Fruit fly (Drosophila melanogaster) whole organism, embryonic: ENCODE measurements around the gene CG17124.

Experiments used
- Ada2b ChIP-seq: fragments of 200-800 bp; sonication (Bioruptor generic); IDR thresholded peaks from 2 replicates; pipeline ENCODE4 v1.3.6; 2022; ENCODE audit warnings: missing biosample characterization, missing genetic modification characterization
- Antp ChIP-seq: fragments of 200-800 bp; sonication (Bioruptor generic); optimal IDR thresholded peaks from 3 replicates; lab custom pipeline; 2016; ENCODE audit warnings: missing biosample characterization, missing genetic modification characterization
- Atf-2 ChIP-seq: fragments of 200-800 bp; sonication (Bioruptor generic); optimal IDR thresholded peaks from 2 replicates; lab custom pipeline; 2016; ENCODE audit warnings: missing biosample characterization, missing genetic modification characterization
- CG13287 ChIP-seq: fragments of 200-800 bp; sonication (Bioruptor generic); IDR thresholded peaks from 2 replicates; pipeline ENCODE4 v1.3.6; 2022; ENCODE audit warnings: missing biosample characterization, missing genetic modification characterization; ENCODE audit not compliant: partially characterized antibody
- CG13775 ChIP-seq: fragments of 200-800 bp; sonication (Bioruptor generic); optimal IDR thresholded peaks from 3 replicates; lab custom pipeline; 2017; ENCODE audit warnings: missing biosample characterization, mild to moderate bottlenecking, missing genetic modification characterization
- CG14965 ChIP-seq: fragments of 200-800 bp; sonication (Bioruptor generic); optimal IDR thresholded peaks from 2 replicates; lab custom pipeline; 2016; ENCODE audit warnings: missing biosample characterization, missing genetic modification characterization, borderline replicate concordance
- CG15601 ChIP-seq: fragments of 200-800 bp; sonication (Bioruptor generic); optimal IDR thresholded peaks from 3 replicates; lab custom pipeline; 2019; ENCODE audit warnings: missing biosample characterization, mild to moderate bottlenecking, missing genetic modification characterization, moderate library complexity
- CG17186 ChIP-seq: fragments of 200-800 bp; sonication (Bioruptor generic); optimal IDR thresholded peaks from 3 replicates; lab custom pipeline; 2017; ENCODE audit warnings: missing biosample characterization, missing genetic modification reagents, missing genetic modification characterization
- CG17359 ChIP-seq: fragments of 200-800 bp; sonication (Bioruptor generic); optimal IDR thresholded peaks from 3 replicates; lab custom pipeline; 2018; ENCODE audit warnings: missing biosample characterization, mild to moderate bottlenecking, missing genetic modification characterization, moderate library complexity
- CG17829 ChIP-seq: fragments of 200-800 bp; optimal IDR thresholded peaks from 2 replicates; lab custom pipeline; 2019; ENCODE audit warnings: missing biosample characterization, mild to moderate bottlenecking, missing genetic modification characterization, moderate library complexity
- CG18262 ChIP-seq: fragments of 200-800 bp; optimal IDR thresholded peaks from 3 replicates; lab custom pipeline; 2019; ENCODE audit warnings: missing biosample characterization, mild to moderate bottlenecking, missing genetic modification characterization, moderate library complexity
- CG1832 ChIP-seq: fragments of 200-800 bp; sonication (Bioruptor generic); optimal IDR thresholded peaks from 2 replicates; lab custom pipeline; 2017; ENCODE audit warnings: missing biosample characterization, mild to moderate bottlenecking, missing genetic modification characterization, inconsistent platforms
- CG31441 ChIP-seq: fragments of 200-800 bp; sonication (Bioruptor generic); IDR thresholded peaks from 2 replicates; pipeline ENCODE4 v1.3.6; 2022; ENCODE audit warnings: missing biosample characterization, missing genetic modification characterization
- CG3163 ChIP-seq: fragments of 200-800 bp; sonication (Bioruptor generic); optimal IDR thresholded peaks from 3 replicates; lab custom pipeline; 2016; ENCODE audit warnings: missing biosample characterization, missing genetic modification characterization
- CG5180 ChIP-seq: fragments of 200-800 bp; sonication (Bioruptor generic); optimal IDR thresholded peaks from 3 replicates; lab custom pipeline; 2017; ENCODE audit warnings: missing biosample characterization, missing genetic modification characterization, mild to moderate bottlenecking, moderate library complexity, missing genetic modification reagents
- CG6689 ChIP-seq: fragments of 200-800 bp; sonication (Bioruptor generic); IDR thresholded peaks from 2 replicates; pipeline ENCODE4 v1.3.6; 2022; ENCODE audit warnings: missing biosample characterization, missing genetic modification characterization
- CG8944 ChIP-seq: fragments of 200-800 bp; sonication (Bioruptor generic); optimal IDR thresholded peaks from 3 replicates; lab custom pipeline; 2016; ENCODE audit warnings: missing biosample characterization, missing genetic modification characterization
- CG9876 ChIP-seq: fragments of 200-800 bp; sonication (Bioruptor generic); optimal IDR thresholded peaks from 2 replicates; lab custom pipeline; 2016; ENCODE audit warnings: missing biosample characterization, missing genetic modification characterization
- CG9932 ChIP-seq: fragments of 200-800 bp; sonication (Bioruptor generic); IDR thresholded peaks from 2 replicates; pipeline ENCODE4 v1.3.6; 2022; ENCODE audit warnings: missing biosample characterization, missing genetic modification characterization
- Doc3 ChIP-seq: fragments of 200-800 bp; sonication (Bioruptor generic); IDR thresholded peaks from 3 replicates; pipeline ENCODE4 v1.3.6; 2022; ENCODE audit warnings: missing biosample characterization, missing genetic modification characterization; ENCODE audit not compliant: partially characterized antibody
- ERR ChIP-seq: fragments of 200-800 bp; sonication (Bioruptor generic); optimal IDR thresholded peaks from 2 replicates; lab custom pipeline; 2016; ENCODE audit warnings: missing biosample characterization, missing genetic modification characterization
- Fer1 ChIP-seq: fragments of 200-800 bp; sonication (Bioruptor generic); optimal IDR thresholded peaks from 2 replicates; lab custom pipeline; 2017; ENCODE audit warnings: missing biosample characterization, mild to moderate bottlenecking, missing genetic modification characterization
- Hand ChIP-seq: fragments of 200-800 bp; sonication (Bioruptor generic); optimal IDR thresholded peaks from 2 replicates; lab custom pipeline; 2017; ENCODE audit warnings: mild to moderate bottlenecking, missing biosample characterization, missing genetic modification reagents, missing genetic modification characterization
- Hey ChIP-seq: fragments of 200-800 bp; sonication (Bioruptor generic); optimal IDR thresholded peaks from 3 replicates; lab custom pipeline; 2018; ENCODE audit warnings: missing biosample characterization, mild to moderate bottlenecking, missing genetic modification characterization
- Hsf ChIP-seq: fragments of 200-800 bp; sonication (Bioruptor generic); optimal IDR thresholded peaks from 3 replicates; lab custom pipeline; 2016; ENCODE audit warnings: missing biosample characterization, missing genetic modification characterization
- Xbp1 ChIP-seq: fragments of 200-800 bp; sonication (Bioruptor generic); optimal IDR thresholded peaks from 3 replicates; lab custom pipeline; 2016; ENCODE audit warnings: missing biosample characterization, mild to moderate bottlenecking, missing genetic modification characterization
- bab2 ChIP-seq: fragments of 200-800 bp; sonication (Bioruptor generic); optimal IDR thresholded peaks from 2 replicates; lab custom pipeline; 2016; ENCODE audit warnings: missing biosample characterization, missing genetic modification characterization
- cg ChIP-seq: fragments of 200-800 bp; sonication (Bioruptor generic); optimal IDR thresholded peaks from 3 replicates; lab custom pipeline; 2019; ENCODE audit warnings: missing biosample characterization, mild to moderate bottlenecking, missing genetic modification characterization, moderate library complexity
- chn ChIP-seq: fragments of 200-800 bp; sonication (Bioruptor generic); optimal IDR thresholded peaks from 2 replicates; lab custom pipeline; 2016; ENCODE audit warnings: missing biosample characterization, missing genetic modification characterization
- crc ChIP-seq: fragments of 200-800 bp; sonication (Bioruptor generic); optimal IDR thresholded peaks from 2 replicates; lab custom pipeline; 2016; ENCODE audit warnings: missing biosample characterization, missing genetic modification characterization
- dati ChIP-seq: fragments of 200-800 bp; sonication (Bioruptor generic); IDR thresholded peaks from 2 replicates; pipeline ENCODE4 v1.3.6; 2022; ENCODE audit warnings: missing biosample characterization, missing genetic modification characterization
- dysf ChIP-seq: fragments of 200-800 bp; sonication (Bioruptor generic); IDR thresholded peaks from 3 replicates; pipeline ENCODE4 v1.3.6; 2022; ENCODE audit warnings: missing biosample characterization, missing genetic modification characterization
- ewg ChIP-seq: fragments of 200-800 bp; sonication (Bioruptor generic); optimal IDR thresholded peaks from 3 replicates; lab custom pipeline; 2017; ENCODE audit warnings: mild to moderate bottlenecking, missing biosample characterization, missing genetic modification reagents, missing genetic modification characterization
- fd3F ChIP-seq: fragments of 200-800 bp; sonication (Bioruptor generic); optimal IDR thresholded peaks from 2 replicates; lab custom pipeline; 2018; ENCODE audit warnings: missing biosample characterization, mild to moderate bottlenecking, missing genetic modification characterization, moderate library complexity
- grn ChIP-seq: fragments of 200-800 bp; sonication (Bioruptor generic); optimal IDR thresholded peaks from 3 replicates; lab custom pipeline; 2017; ENCODE audit warnings: missing biosample characterization, missing genetic modification characterization
- gsb ChIP-seq: fragments of 200-800 bp; sonication (Bioruptor generic); IDR thresholded peaks from 2 replicates; pipeline ENCODE4 v1.3.6; 2022; ENCODE audit warnings: missing biosample characterization, missing genetic modification characterization
- gsb-n ChIP-seq: fragments of 200-800 bp; sonication (Bioruptor generic); optimal IDR thresholded peaks from 3 replicates; lab custom pipeline; 2018; ENCODE audit warnings: missing biosample characterization, mild to moderate bottlenecking, missing genetic modification characterization
- hth ChIP-seq: fragments of >200 bp; optimal IDR thresholded peaks from 2 replicates; lab custom pipeline; 2017; ENCODE audit warnings: inconsistent platforms
- mirr ChIP-seq: fragments of 200-800 bp; sonication (Bioruptor generic); optimal IDR thresholded peaks from 3 replicates; lab custom pipeline; 2018; ENCODE audit warnings: missing biosample characterization, mild to moderate bottlenecking, missing genetic modification characterization
- nau ChIP-seq: fragments of 200-800 bp; sonication (Bioruptor generic); optimal IDR thresholded peaks from 3 replicates; lab custom pipeline; 2017; ENCODE audit warnings: missing biosample characterization, mild to moderate bottlenecking, missing genetic modification characterization, missing genetic modification reagents
- nerfin-2 ChIP-seq: fragments of 200-800 bp; sonication (Bioruptor generic); IDR thresholded peaks from 2 replicates; pipeline ENCODE4 v1.3.6; 2022; ENCODE audit warnings: missing biosample characterization, missing genetic modification characterization; ENCODE audit not compliant: partially characterized antibody
- pum ChIP-seq: fragments of 200-800 bp; sonication (Bioruptor generic); optimal IDR thresholded peaks from 2 replicates; lab custom pipeline; 2016; ENCODE audit warnings: missing biosample characterization, missing genetic modification characterization
- sc ChIP-seq, 3 experiments: fragments of >200 bp in 2 of 3; fragments of 200-800 bp in 1 of 3; sonication (Bioruptor generic) in 1 of 3; optimal IDR thresholded peaks; 2 replicates in 2 of 3; 3 replicates in 1 of 3; lab custom pipeline; 2017; ENCODE audit warnings: mild to moderate bottlenecking in 1 of 3, missing biosample characterization in 1 of 3, missing genetic modification characterization in 1 of 3, missing genetic modification reagents in 1 of 3
- sens-2 ChIP-seq: fragments of 200-800 bp; sonication (Bioruptor generic); IDR thresholded peaks from 2 replicates; pipeline ENCODE4 v1.3.6; 2022; ENCODE audit warnings: missing biosample characterization, missing genetic modification characterization
- slbo ChIP-seq: fragments of 200-800 bp; sonication (Bioruptor generic); IDR thresholded peaks from 2 replicates; pipeline ENCODE4 v1.3.6; 2022; ENCODE audit warnings: missing biosample characterization, missing genetic modification characterization
- sna ChIP-seq: fragments of 200-800 bp; sonication (Bioruptor generic); IDR thresholded peaks from 2 replicates; pipeline ENCODE4 v1.3.6; 2022; ENCODE audit warnings: missing biosample characterization, missing genetic modification characterization; ENCODE audit not compliant: partially characterized antibody
- stc ChIP-seq: fragments of 200-800 bp; sonication (Bioruptor generic); IDR thresholded peaks from 2 replicates; pipeline ENCODE4 v1.3.6; 2022; ENCODE audit warnings: missing biosample characterization, missing genetic modification characterization
- vfl ChIP-seq: fragments of 200-800 bp; sonication (Bioruptor generic); optimal IDR thresholded peaks from 2 replicates; lab custom pipeline; 2016; ENCODE audit warnings: missing biosample characterization, missing genetic modification characterization
- wor ChIP-seq: fragments of 200-800 bp; sonication (Bioruptor generic); IDR thresholded peaks from 2 replicates; pipeline ENCODE4 v1.3.6; 2022; ENCODE audit warnings: missing biosample characterization, missing genetic modification characterization

The CG17124 gene

dm6 chr2L:10736993-10737756 is 18.9 kb downstream of the CG17124 start, which contains the start of the genes Vha16-5 and CG12299 (continued):
- TF ChIP-seq bab2 (peak; percentile 83), grn (GFP tag; lab: Kevin White, UChicago) (no peak), stc (GFP tag; lab: Robert Waterston, UW) (peak; percentile 68; the same call in 1 of the 2 replicates), nau (GFP tag; lab: Kevin White, UChicago) (no peak), ewg (GFP tag; lab: Kevin White, UChicago) (peak; percentile 74), sc (optimal IDR thresholded peaks at IDR 0.05; lab: Kevin White, UChicago) (no peak), sc (GFP tag; optimal IDR thresholded peaks at IDR 0.05; lab: Kevin White, UChicago) (no peak), CG9876 (GFP tag; lab: Kevin White, UChicago) (peak; percentile 92), nerfin-2 (GFP tag; lab: Robert Waterston, UW) (peak; percentile 85), gsb-n (tag; lab: Kevin White, UChicago) (no peak), gsb (GFP tag; lab: Robert Waterston, UW) (peak; percentile 73), slbo (peak; percentile 96), CG13775 (GFP tag; lab: Kevin White, UChicago) (peak; percentile 91), CG5180 (GFP tag; lab: Kevin White, UChicago) (no peak), Xbp1 (GFP tag; lab: Kevin White, UChicago) (peak; percentile 96), wor (GFP tag; lab: Robert Waterston, UW) (peak; percentile 77), Hsf (GFP tag; lab: Kevin White, UChicago) (peak; percentile 92), Ada2b (GFP tag; lab: Robert Waterston, UW) (peak; percentile 90), dysf (peak; percentile 91), CG15601 (tag; lab: Kevin White, UChicago) (peak; percentile 76), Atf-2 (GFP tag; lab: Kevin White, UChicago) (peak; percentile 71), mirr (GFP tag; lab: Kevin White, UChicago) (peak; percentile 47), CG14965 (GFP tag; lab: Kevin White, UChicago) (peak; percentile 9), sens-2 (GFP tag; lab: Robert Waterston, UW) (peak; percentile 63; the same call in 1 of the 2 replicates), ERR (GFP tag; lab: Kevin White, UChicago) (no peak), chn (peak; percentile 93), CG1832 (GFP tag; lab: Kevin White, UChicago) (no peak), Hey (tag; lab: Kevin White, UChicago) (no peak), Fer1 (peak; percentile 61), CG13287 (GFP tag; lab: Robert Waterston, UW) (peak; percentile 88), pum (GFP tag; lab: Kevin White, UChicago) (peak; percentile 78), cg (no peak), hth (lab: Kevin White, UChicago) (no peak), CG18262 (peak; percentile 63), sna (GFP tag; lab: Robert Waterston, UW) (peak; percentile 70), CG8944 (peak; percentile 82), CG17186 (GFP tag; lab: Kevin White, UChicago) (peak; percentile 61), CG9932 (GFP tag; lab: Robert Waterston, UW) (peak; percentile 95), fd3F (peak; percentile 32), dati (peak; percentile 73), crc (GFP tag; lab: Kevin White, UChicago) (no peak), vfl (GFP tag; lab: Kevin White, UChicago) (peak; percentile 84), CG31441 (GFP tag; lab: Robert Waterston, UW) (no peak; the same call in none of the 2 replicates), CG6689 (GFP tag; lab: Robert Waterston, UW) (peak; percentile 78), CG17829 (tag; lab: Kevin White, UChicago) (peak; percentile 84), CG3163 (GFP tag; lab: Kevin White, UChicago) (peak; percentile 77), Doc3 (GFP tag; lab: Robert Waterston, UW) (peak; percentile 47; the same call in 1 of the 3 replicates), Antp (GFP tag; lab: Kevin White, UChicago) (peak; percentile 92), Hand (GFP tag; lab: Kevin White, UChicago) (no peak), CG17359 (tag; lab: Kevin White, UChicago) (peak; percentile 79)
